Worm (Caenorhabditis elegans) whole organism, dauer: ENCODE results near the gene Y39H10B.2.

Experiments
- unc-62 ChIP-seq: sonication (generic microtip); optimal IDR thresholded peaks from 2 replicates; lab custom pipeline; 2017; ENCODE audit warnings: missing biosample characterization, missing genetic modification reagents, missing genetic modification characterization

Gene Y39H10B.2

DNA sequence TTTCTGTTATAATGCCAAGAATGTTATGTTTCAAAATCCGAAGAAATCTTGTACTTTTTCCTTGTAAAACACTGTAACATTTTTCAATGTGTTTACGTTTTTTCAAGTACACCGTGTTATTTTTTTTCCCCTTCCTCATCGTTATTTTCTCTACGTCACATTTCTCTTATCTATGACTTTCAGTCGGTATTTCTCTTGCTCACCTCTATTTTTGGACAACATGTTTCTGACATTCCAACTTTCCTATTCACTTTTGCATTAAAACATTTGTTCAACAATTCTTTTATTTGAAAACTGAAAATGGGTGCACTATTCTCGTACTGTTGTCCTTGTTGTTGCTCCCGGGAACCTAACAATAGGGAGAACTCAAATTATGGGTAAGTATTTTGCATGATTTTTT lies 4.5 kb downstream of the Y39H10B.2 start, which contains the start of gene pals-33:
Gene pals-33, plus strand, starts transcription at position 301 of the 400 bp plus-strand sequence.
- TF ChIP-seq unc-62 (GFP tag; lab: Kevin White, UChicago), result no peak

ce11 chrV:3677212-3677611 lies 8.6 kb downstream of the Y39H10B.2 start:
- TF ChIP-seq unc-62 (GFP tag; lab: Kevin White, UChicago), result no peak

- TF ChIP-seq unc-62 (GFP tag; lab: Kevin White, UChicago), result no peak
Measured at ce11 chrV:3678513-3678912, 9.9 kb downstream of the Y39H10B.2 start.

- no peak for TF ChIP-seq unc-62 (GFP tag; lab: Kevin White, UChicago)
Measured at ce11 chrV:3682553-3682952, 14.0 kb downstream of the Y39H10B.2 start, which contains the start of gene W08A12.3. Gene W08A12.3 (plus strand): TSS chrV:3682853.

DNA sequence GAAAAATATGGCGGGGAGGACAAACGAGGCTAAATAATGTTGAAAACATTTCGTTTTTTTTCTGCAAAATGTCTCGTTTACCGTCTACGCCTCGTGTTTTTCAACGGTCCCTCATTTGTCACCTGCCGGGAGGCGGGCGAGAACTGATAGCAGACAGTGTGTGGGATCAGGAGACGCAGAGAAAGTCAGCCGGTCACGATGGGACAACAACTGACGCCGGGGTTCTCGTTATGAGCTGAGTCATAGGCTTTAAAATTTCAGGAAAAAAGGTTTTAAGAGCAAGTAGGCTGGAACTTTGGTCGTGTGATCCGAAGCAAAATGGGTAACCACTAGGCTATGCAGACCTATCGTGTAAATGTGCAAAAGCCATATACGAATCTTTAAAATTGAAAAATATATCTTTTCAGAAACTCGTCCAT lies 17.2 kb downstream of the Y39H10B.2 start, which contains the start of gene W08A12.2:
Gene W08A12.2, minus strand, starts transcription at position 103 of the 419 bp plus-strand sequence.
- no peak for TF ChIP-seq unc-62 (GFP tag; lab: Kevin White, UChicago)

DNA sequence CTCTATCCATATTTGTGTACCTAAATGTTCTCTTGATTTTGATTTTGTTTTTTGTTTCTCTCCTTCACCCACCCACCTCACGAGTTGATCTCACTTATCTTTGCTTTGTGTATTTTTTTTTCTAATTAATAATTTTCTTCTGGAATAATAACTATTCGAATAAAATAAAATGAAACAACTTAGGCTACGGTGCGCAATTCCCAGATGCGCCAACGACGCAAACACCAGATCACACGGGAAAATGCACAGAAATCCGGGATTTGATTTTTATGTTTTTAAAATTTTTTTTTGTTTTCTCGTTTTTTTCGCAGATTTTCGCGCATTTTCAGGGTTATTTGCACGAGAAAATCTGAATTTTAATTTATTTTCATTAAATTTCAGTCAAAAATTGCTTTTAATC lies 17.7 kb downstream of the Y39H10B.2 start:
- TF ChIP-seq unc-62 (GFP tag; lab: Kevin White, UChicago), result no peak

ce11 chrV:3686899-3687298 lies 18.3 kb downstream of the Y39H10B.2 start, which contains the start of gene unc-132:
Gene unc-132 (plus strand): TSS chrV:3687106.
- no peak for TF ChIP-seq unc-62 (GFP tag; lab: Kevin White, UChicago)

- no peak for TF ChIP-seq unc-62 (GFP tag; lab: Kevin White, UChicago)
Measured at ce11 chrV:3688733-3689132, 20.2 kb downstream of the Y39H10B.2 start.

DNA sequence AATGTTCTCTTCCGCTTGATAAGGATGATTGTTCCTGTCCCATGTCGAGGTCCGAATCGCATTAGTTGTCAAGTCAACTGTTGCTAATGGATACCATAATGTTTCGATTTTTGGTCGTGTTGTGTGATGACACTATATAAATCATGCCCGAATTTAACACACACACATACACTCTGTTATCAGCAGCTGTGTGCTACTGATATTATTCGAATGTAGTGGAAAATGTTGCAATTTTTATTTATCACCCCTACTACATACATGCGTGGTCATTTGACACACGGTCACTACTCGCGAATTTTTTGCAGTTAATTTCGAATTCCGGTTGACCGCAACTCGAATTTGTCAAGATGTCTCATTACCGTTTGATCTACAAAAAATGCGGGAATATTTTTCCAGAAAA lies 24.0 kb downstream of the Y39H10B.2 start:
- TF ChIP-seq unc-62 (GFP tag; lab: Kevin White, UChicago), result no peak

DNA sequence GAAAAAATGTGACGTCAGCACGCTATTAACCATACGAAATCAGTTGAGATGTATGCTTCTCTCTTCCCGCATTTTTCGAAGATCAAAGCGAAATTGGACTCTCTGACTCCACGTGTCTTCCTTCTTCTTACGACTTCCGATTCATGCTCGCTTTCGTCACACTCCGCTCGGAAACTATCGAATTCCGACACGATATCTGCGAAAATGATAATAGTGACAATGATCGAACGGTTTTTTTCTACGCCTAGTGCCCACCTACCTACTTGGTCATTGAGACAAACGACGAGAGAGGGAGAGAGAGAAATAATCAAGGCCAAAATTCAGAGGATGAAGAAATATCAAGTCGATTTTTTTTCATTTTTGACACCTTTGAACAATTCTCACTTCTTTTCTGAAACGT lies 25.1 kb downstream of the Y39H10B.2 start:
- no peak for TF ChIP-seq unc-62 (GFP tag; lab: Kevin White, UChicago)

ce11 chrV:3695254-3695653 lies 26.7 kb downstream of the Y39H10B.2 start:
- no peak for TF ChIP-seq unc-62 (GFP tag; lab: Kevin White, UChicago)

- no peak for TF ChIP-seq unc-62 (GFP tag; lab: Kevin White, UChicago)
Measured at ce11 chrV:3697071-3697470, 28.5 kb downstream of the Y39H10B.2 start.

- no peak for TF ChIP-seq unc-62 (GFP tag; lab: Kevin White, UChicago)
Measured at ce11 chrV:3698497-3698896, 29.9 kb downstream of the Y39H10B.2 start.

DNA sequence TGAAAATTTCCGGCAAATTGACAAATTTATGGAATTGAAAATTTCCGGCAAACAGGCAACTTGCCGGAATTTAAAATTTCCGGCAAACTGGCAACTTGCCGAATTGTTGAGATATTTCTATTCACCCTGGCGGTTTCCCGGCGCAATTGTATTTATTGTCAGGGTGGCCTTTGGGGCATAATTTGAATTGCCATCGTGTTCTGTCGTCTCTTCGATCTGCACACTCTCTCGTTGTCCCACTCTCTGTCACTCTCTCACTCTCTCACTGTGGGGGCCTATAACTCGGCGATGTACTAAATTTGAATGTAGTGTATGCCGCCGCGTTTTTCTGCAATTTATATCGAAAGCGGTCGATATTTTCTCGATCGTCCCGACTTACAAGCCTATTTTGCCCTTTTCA lies 34.4 kb downstream of the Y39H10B.2 start:
- TF ChIP-seq unc-62 (GFP tag; lab: Kevin White, UChicago), result no peak

ce11 chrV:3703888-3704287 lies 35.3 kb downstream of the Y39H10B.2 start:
- no peak for TF ChIP-seq unc-62 (GFP tag; lab: Kevin White, UChicago)

DNA sequence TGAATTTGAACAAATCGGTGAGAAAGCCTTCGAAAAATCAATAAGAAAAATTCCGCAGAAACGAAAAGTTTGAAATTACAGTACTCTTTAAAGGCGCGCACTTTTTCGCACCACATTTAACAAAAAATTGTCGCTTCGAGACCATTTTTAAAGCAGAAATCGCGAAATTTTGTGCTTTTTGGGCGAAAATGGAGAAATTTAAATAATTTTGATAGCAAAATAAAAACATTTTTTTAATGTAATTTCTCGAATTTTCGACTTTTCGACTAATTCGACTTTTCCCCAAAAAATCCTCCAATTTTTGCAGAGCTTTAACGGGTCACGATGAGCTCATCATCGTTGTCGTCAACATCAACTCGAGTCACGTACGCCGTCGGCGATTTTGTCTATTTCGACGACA lies 36.1 kb downstream of the Y39H10B.2 start, which contains the start of gene lin-40:
Gene lin-40, plus strand, starts transcription at position 301 of the 400 bp plus-strand sequence.
- TF ChIP-seq unc-62 (GFP tag; lab: Kevin White, UChicago), result no peak

DNA sequence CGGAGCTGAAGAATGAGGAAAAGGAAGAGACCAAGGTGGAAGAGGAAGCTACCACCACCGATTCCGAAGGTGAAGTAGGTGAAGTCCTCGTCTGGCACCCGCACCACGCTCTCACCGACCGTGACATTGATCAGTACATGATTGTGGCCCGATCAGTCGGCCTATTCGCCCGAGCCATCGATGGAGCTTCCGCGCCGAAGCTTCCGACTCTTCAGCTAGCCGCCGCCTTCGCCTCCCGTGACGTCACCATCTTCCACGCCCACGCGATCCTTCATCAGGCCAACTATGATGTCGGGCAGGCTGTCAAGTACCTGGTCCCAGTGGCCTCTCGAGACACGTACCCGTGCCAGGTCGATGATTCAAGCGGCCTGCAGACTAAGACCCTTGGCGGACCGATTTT lies 37.6 kb downstream of the Y39H10B.2 start:
- TF ChIP-seq unc-62 (GFP tag; lab: Kevin White, UChicago), result no peak

- TF ChIP-seq unc-62 (GFP tag; lab: Kevin White, UChicago), result no peak
Measured at ce11 chrV:3706893-3707292, 38.3 kb downstream of the Y39H10B.2 start.
